Fruit fly (Drosophila melanogaster) whole organism, embryonic: ENCODE data around the gene CG33108.

Source experiments
- Abd-B ChIP-seq: fragments of 200-800 bp; sonication (Bioruptor generic); optimal IDR thresholded peaks from 2 replicates; lab custom pipeline; 2018; ENCODE audit warnings: missing biosample characterization, mild to moderate bottlenecking, missing genetic modification characterization, moderate library complexity
- Adf1 ChIP-seq: fragments of 200-800 bp; sonication (Bioruptor generic); IDR thresholded peaks from 2 replicates; pipeline ENCODE4 v1.3.6; 2022; ENCODE audit warnings: missing biosample characterization, missing genetic modification characterization
- B-H2 ChIP-seq: fragments of 200-800 bp; sonication (Bioruptor generic); optimal IDR thresholded peaks from 2 replicates; lab custom pipeline; 2018; ENCODE audit warnings: missing biosample characterization, mild to moderate bottlenecking, missing genetic modification characterization
- Blimp-1 ChIP-seq: fragments of 200-800 bp; sonication (Bioruptor generic); optimal IDR thresholded peaks from 3 replicates; lab custom pipeline; 2018; ENCODE audit warnings: missing biosample characterization, missing genetic modification characterization, mild to moderate bottlenecking, moderate library complexity, missing genetic modification reagents
- CG10267 ChIP-seq: fragments of 200-800 bp; sonication (Bioruptor generic); optimal IDR thresholded peaks from 2 replicates; lab custom pipeline; 2018; ENCODE audit warnings: missing biosample characterization, mild to moderate bottlenecking, missing genetic modification characterization, moderate library complexity
- CG11696 ChIP-seq: fragments of 200-800 bp; sonication (Bioruptor generic); IDR thresholded peaks from 2 replicates; pipeline ENCODE4 v1.3.6; 2022; ENCODE audit warnings: missing biosample characterization, missing genetic modification characterization
- CG1233 ChIP-seq: fragments of 200-800 bp; sonication (Bioruptor generic); optimal IDR thresholded peaks from 4 replicates; lab custom pipeline; 2018; ENCODE audit warnings: missing biosample characterization, mild to moderate bottlenecking, missing genetic modification characterization
- CG14860 ChIP-seq: fragments of 200-800 bp; sonication (Bioruptor generic); IDR thresholded peaks from 3 replicates; pipeline ENCODE4 v1.3.6; 2022; ENCODE audit warnings: missing biosample characterization, missing genetic modification characterization; ENCODE audit not compliant: partially characterized antibody
- CG17385 ChIP-seq: fragments of 200-800 bp; sonication (Bioruptor generic); optimal IDR thresholded peaks from 3 replicates; lab custom pipeline; 2018; ENCODE audit warnings: missing biosample characterization, mild to moderate bottlenecking, missing genetic modification characterization
- CG3163 ChIP-seq: fragments of 200-800 bp; sonication (Bioruptor generic); optimal IDR thresholded peaks from 3 replicates; lab custom pipeline; 2016; ENCODE audit warnings: missing biosample characterization, missing genetic modification characterization
- CG34422 ChIP-seq: fragments of 200-800 bp; sonication (Bioruptor generic); IDR thresholded peaks from 3 replicates; pipeline ENCODE4 v1.3.6; 2022; ENCODE audit warnings: missing biosample characterization, missing genetic modification characterization
- CG3847 ChIP-seq: fragments of 200-800 bp; sonication (Bioruptor generic); IDR thresholded peaks from 2 replicates; pipeline ENCODE4 v1.3.6; 2022; ENCODE audit warnings: missing biosample characterization, missing genetic modification characterization
- CG4730 ChIP-seq: fragments of 200-800 bp; sonication (Bioruptor generic); IDR thresholded peaks from 2 replicates; pipeline ENCODE4 v1.3.6; 2022; ENCODE audit warnings: missing biosample characterization, missing genetic modification characterization
- D19A ChIP-seq: fragments of 200-800 bp; optimal IDR thresholded peaks from 3 replicates; lab custom pipeline; 2019; ENCODE audit warnings: missing biosample characterization, mild to moderate bottlenecking, missing genetic modification characterization, moderate library complexity
- Dek ChIP-seq: fragments of 200-800 bp; sonication (Bioruptor generic); optimal IDR thresholded peaks from 3 replicates; lab custom pipeline; 2019; ENCODE audit warnings: missing biosample characterization, mild to moderate bottlenecking, missing genetic modification characterization, moderate library complexity
- Drgx ChIP-seq: fragments of 200-800 bp; sonication (Bioruptor generic); IDR thresholded peaks from 2 replicates; pipeline ENCODE4 v1.3.6; 2022; ENCODE audit warnings: missing biosample characterization, missing genetic modification characterization
- Eip74EF ChIP-seq, 2 experiments: fragments of 200-800 bp in 1 of 2; fragments of >200 bp in 1 of 2; sonication (Bioruptor generic) in 1 of 2; optimal IDR thresholded peaks; 2 replicates each; lab custom pipeline; 2017 to 2019; ENCODE audit warnings: missing biosample characterization in 2 of 2, missing genetic modification characterization in 2 of 2, mild to moderate bottlenecking in 1 of 2, moderate library complexity in 1 of 2
- HLH3B ChIP-seq: fragments of 200-800 bp; sonication (Bioruptor generic); IDR thresholded peaks from 2 replicates; pipeline ENCODE4 v1.3.6; 2022; ENCODE audit warnings: missing biosample characterization, missing genetic modification characterization
- HLH54F ChIP-seq: fragments of 200-800 bp; sonication (Bioruptor generic); optimal IDR thresholded peaks from 3 replicates; lab custom pipeline; 2016; ENCODE audit warnings: missing biosample characterization, missing genetic modification characterization
- Trl ChIP-seq, 3 experiments: fragments of >200 bp in 2 of 3; fragments of 200-800 bp in 1 of 3; sonication (Bioruptor generic) in 1 of 3; optimal IDR thresholded peaks; 2 replicates in 1 of 3; 3 replicates in 2 of 3; lab custom pipeline; 2016 to 2017; ENCODE audit warnings: missing biosample characterization in 1 of 3, missing genetic modification characterization in 1 of 3
- ara ChIP-seq: fragments of 200-800 bp; sonication (Bioruptor generic); IDR thresholded peaks from 2 replicates; pipeline ENCODE4 v1.3.6; 2022; ENCODE audit warnings: missing biosample characterization, missing genetic modification characterization
- bbx ChIP-seq: fragments of 200-800 bp; sonication (Bioruptor generic); IDR thresholded peaks from 2 replicates; pipeline ENCODE4 v1.3.6; 2022; ENCODE audit warnings: missing biosample characterization, missing genetic modification characterization; ENCODE audit not compliant: partially characterized antibody
- bsh ChIP-seq, 2 experiments: fragments of 200-800 bp; sonication (Bioruptor generic); optimal IDR thresholded peaks; 2 replicates each; lab custom pipeline; 2017 to 2018; ENCODE audit warnings: mild to moderate bottlenecking in 2 of 2, missing biosample characterization in 2 of 2, missing genetic modification characterization in 2 of 2, moderate library complexity in 1 of 2
- caup ChIP-seq: fragments of 200-800 bp; sonication (Bioruptor generic); optimal IDR thresholded peaks from 3 replicates; lab custom pipeline; 2017; ENCODE audit warnings: missing biosample characterization, mild to moderate bottlenecking, missing genetic modification characterization, moderate library complexity; ENCODE audit not compliant: severe bottlenecking
- cg ChIP-seq: fragments of 200-800 bp; sonication (Bioruptor generic); optimal IDR thresholded peaks from 3 replicates; lab custom pipeline; 2019; ENCODE audit warnings: missing biosample characterization, mild to moderate bottlenecking, missing genetic modification characterization, moderate library complexity
- chm ChIP-seq: fragments of 200-800 bp; sonication (Bioruptor generic); IDR thresholded peaks from 2 replicates; pipeline ENCODE4 v1.3.6; 2022; ENCODE audit warnings: missing biosample characterization, missing genetic modification characterization
- ci ChIP-seq: fragments of 200-800 bp; sonication (Bioruptor generic); IDR thresholded peaks from 3 replicates; pipeline ENCODE4 v1.3.6; 2022; ENCODE audit warnings: missing biosample characterization, missing genetic modification characterization
- corto ChIP-seq: fragments of 200-800 bp; sonication (Bioruptor generic); optimal IDR thresholded peaks from 2 replicates; lab custom pipeline; 2016; ENCODE audit warnings: missing biosample characterization, mild to moderate bottlenecking, missing genetic modification characterization, moderate library complexity
- crp ChIP-seq, 2 experiments: fragments of 200-800 bp; sonication (Bioruptor generic); optimal IDR thresholded peaks; 2 replicates in 1 of 2; 3 replicates in 1 of 2; lab custom pipeline; 2017; ENCODE audit warnings: missing biosample characterization in 2 of 2, missing genetic modification characterization in 2 of 2, mild to moderate bottlenecking in 1 of 2, moderate library complexity in 1 of 2
- gce ChIP-seq: fragments of 200-800 bp; sonication (Bioruptor generic); IDR thresholded peaks from 3 replicates; pipeline ENCODE4 v1.3.6; 2022; ENCODE audit warnings: missing biosample characterization, missing genetic modification characterization
- hkb ChIP-seq, 2 experiments: fragments of 200-800 bp in 1 of 2; fragments of >200 bp in 1 of 2; sonication (Bioruptor generic) in 1 of 2; IDR thresholded peaks in 1 of 2; optimal IDR thresholded peaks in 1 of 2; 2 replicates each; pipeline versions ENCODE4 v1.3.6 to Lab custom; 2017 to 2022; ENCODE audit warnings: missing biosample characterization in 1 of 2, missing genetic modification characterization in 1 of 2
- insv ChIP-seq, 2 experiments: fragments of 200-800 bp; sonication (Bioruptor generic); optimal IDR thresholded peaks; 3 replicates each; lab custom pipeline; 2016 to 2018; ENCODE audit warnings: missing biosample characterization in 2 of 2, missing genetic modification characterization in 2 of 2
- lbe ChIP-seq: fragments of 200-800 bp; sonication (Bioruptor generic); optimal IDR thresholded peaks from 2 replicates; lab custom pipeline; 2016; ENCODE audit warnings: missing biosample characterization, mild to moderate bottlenecking, missing genetic modification characterization
- nerfin-2 ChIP-seq: fragments of 200-800 bp; sonication (Bioruptor generic); IDR thresholded peaks from 2 replicates; pipeline ENCODE4 v1.3.6; 2022; ENCODE audit warnings: missing biosample characterization, missing genetic modification characterization; ENCODE audit not compliant: partially characterized antibody
- nom ChIP-seq: fragments of 200-800 bp; sonication (Bioruptor generic); optimal IDR thresholded peaks from 2 replicates; lab custom pipeline; 2017; ENCODE audit warnings: missing biosample characterization, missing genetic modification characterization, mild to moderate bottlenecking, moderate library complexity, missing genetic modification reagents
- odd ChIP-seq: fragments of 200-800 bp; sonication (Bioruptor generic); optimal IDR thresholded peaks from 2 replicates; lab custom pipeline; 2017; ENCODE audit warnings: missing biosample characterization, mild to moderate bottlenecking, missing genetic modification characterization
- pnt ChIP-seq: fragments of 200-800 bp; sonication (Bioruptor generic); optimal IDR thresholded peaks from 3 replicates; lab custom pipeline; 2016; ENCODE audit warnings: missing biosample characterization, missing genetic modification characterization
- row ChIP-seq: fragments of 200-800 bp; sonication (Bioruptor generic); IDR thresholded peaks from 3 replicates; pipeline ENCODE4 v1.3.6; 2022; ENCODE audit warnings: missing biosample characterization, missing genetic modification characterization
- sens ChIP-seq: fragments of 200-800 bp; sonication (Bioruptor generic); peaks from one replicate; lab custom pipeline; 2016; ENCODE audit warnings: missing biosample characterization, missing genetic modification characterization
- sima ChIP-seq: fragments of 200-800 bp; sonication (Bioruptor generic); optimal IDR thresholded peaks from 2 replicates; lab custom pipeline; 2016; ENCODE audit warnings: missing biosample characterization, missing genetic modification characterization
- slbo ChIP-seq: fragments of 200-800 bp; sonication (Bioruptor generic); IDR thresholded peaks from 2 replicates; pipeline ENCODE4 v1.3.6; 2022; ENCODE audit warnings: missing biosample characterization, missing genetic modification characterization
- slou ChIP-seq: fragments of 200-800 bp; sonication (Bioruptor generic); optimal IDR thresholded peaks from 3 replicates; lab custom pipeline; 2016; ENCODE audit warnings: missing biosample characterization, missing genetic modification characterization

CG33108 gene

dm6 chr3R:23948324-23948465, 47.3 kb upstream of the CG33108 start, which contains the start of gene CG12268:
Gene CG12268 (minus strand): TSS chr3R:23948424.
- TF ChIP-seq CG4730 = no peak
- no peak for TF ChIP-seq cg (GFP tag; lab: Kevin White, UChicago)
- TF ChIP-seq slou (GFP tag; lab: Kevin White, UChicago) = no peak
- no peak for TF ChIP-seq insv (GFP tag; optimal IDR thresholded peaks at IDR 0.05; lab: Kevin White, UChicago)
- TF ChIP-seq Dek (tag; lab: Kevin White, UChicago) = no peak
- no peak for TF ChIP-seq D19A (tag; lab: Kevin White, UChicago)
- TF ChIP-seq CG11696 (GFP tag; lab: Robert Waterston, UW) = no peak
- TF ChIP-seq odd (GFP tag; lab: Kevin White, UChicago) = no peak
- TF ChIP-seq HLH3B (GFP tag; lab: Robert Waterston, UW) = no peak
- no peak for TF ChIP-seq B-H2 (GFP tag; lab: Kevin White, UChicago)
- TF ChIP-seq chm (GFP tag; lab: Robert Waterston, UW) = no peak
- TF ChIP-seq pnt = no peak
- TF ChIP-seq, all 482 proteins: peak for 0

- TF ChIP-seq Adf1 (peak; percentile 29; the same call in 1 of the 2 replicates), nerfin-2 (GFP tag; lab: Robert Waterston, UW) (no peak), Abd-B (GFP tag; lab: Kevin White, UChicago) (no peak), nom (GFP tag; lab: Kevin White, UChicago) (peak; percentile 86), sima (GFP tag; lab: Kevin White, UChicago) (no peak), slbo (GFP tag; lab: Robert Waterston, UW) (0 out of 2 replicates have a peak, but pooled peaks have one; percentile 29), CG1233 (no peak), cg (GFP tag; lab: Kevin White, UChicago) (peak; percentile 20), CG3847 (GFP tag; lab: Robert Waterston, UW) (0 out of 2 replicates have a peak, but pooled peaks have one; percentile 19), lbe (GFP tag; lab: Kevin White, UChicago) (peak; percentile 87), Drgx (GFP tag; lab: Robert Waterston, UW) (peak; percentile 56; the same call in 1 of the 2 replicates), ara (GFP tag; lab: Robert Waterston, UW) (no peak), CG10267 (tag; lab: Kevin White, UChicago) (no peak), gce (GFP tag; lab: Robert Waterston, UW) (0 out of 3 replicates have a peak, but pooled peaks have one; percentile 18), bsh (GFP tag; optimal IDR thresholded peaks at IDR 0.05; lab: Kevin White, UChicago) (peak in 1 of 2 experiments; percentile 82), corto (GFP tag; lab: Kevin White, UChicago) (peak; percentile 85)
- TF ChIP-seq, all 482 proteins: peak for 10
Observed at dm6 chr3R:23948466-23949413, 46.7 kb upstream of the CG33108 start.

dm6 chr3R:23955380-23955779, 40.1 kb upstream of the CG33108 start:
- TF ChIP-seq ci (GFP tag; lab: Robert Waterston, UW) = 0 out of 3 replicates have a peak, but pooled peaks have one; percentile 17
- TF ChIP-seq D19A (tag; lab: Kevin White, UChicago) = peak; percentile 81
- no peak for TF ChIP-seq CG14860 (GFP tag; lab: Robert Waterston, UW)
- peak; percentile 30; the same call in 1 of the 3 replicates for TF ChIP-seq row (GFP tag; lab: Robert Waterston, UW)
- TF ChIP-seq caup (GFP tag; lab: Kevin White, UChicago) = no peak
- peak in 1 of 2 experiments; percentile 88 for TF ChIP-seq Eip74EF (GFP tag; optimal IDR thresholded peaks at IDR 0.05; lab: Kevin White, UChicago)
- no peak for TF ChIP-seq hkb (optimal IDR thresholded peaks at IDR 0.05; lab: Kevin White, UChicago)
- 0 out of 2 replicates have a peak, but pooled peaks have one; percentile 34 for TF ChIP-seq hkb (GFP tag; IDR thresholded peaks at IDR 0.05; lab: Robert Waterston, UW)
- TF ChIP-seq nom (GFP tag; lab: Kevin White, UChicago) = peak; percentile 40
- TF ChIP-seq CG3163 (GFP tag; lab: Kevin White, UChicago) = peak; percentile 66
- peak; percentile 64 for TF ChIP-seq sens
- TF ChIP-seq Blimp-1 (GFP tag; lab: Kevin White, UChicago) = peak; percentile 93
- TF ChIP-seq CG34422 (GFP tag; lab: Robert Waterston, UW) = no peak
- TF ChIP-seq Trl (optimal IDR thresholded peaks at IDR 0.05; lab: Kevin White, UChicago) = peak; percentile 61 to 64
- no peak for TF ChIP-seq Trl (GFP tag; optimal IDR thresholded peaks at IDR 0.05; lab: Kevin White, UChicago)
- TF ChIP-seq HLH54F (GFP tag; lab: Kevin White, UChicago) = no peak
- TF ChIP-seq CG17385 (GFP tag; lab: Kevin White, UChicago) = peak; percentile 70
- TF ChIP-seq crp (GFP tag; optimal IDR thresholded peaks at IDR 0.05; lab: Kevin White, UChicago) = peak in 1 of 2 experiments; percentile 49
- TF ChIP-seq bbx (GFP tag; lab: Robert Waterston, UW) = 0 out of 2 replicates have a peak, but pooled peaks have one; percentile 18
- TF ChIP-seq, all 482 proteins: peak for 13
